Fruit fly (Drosophila melanogaster): ENCODE measurements around the gene Cp15.
A peak's percentile ranks its signal among the peaks of the same experiment; 100 is the strongest.

The Cp15 gene

DNA sequence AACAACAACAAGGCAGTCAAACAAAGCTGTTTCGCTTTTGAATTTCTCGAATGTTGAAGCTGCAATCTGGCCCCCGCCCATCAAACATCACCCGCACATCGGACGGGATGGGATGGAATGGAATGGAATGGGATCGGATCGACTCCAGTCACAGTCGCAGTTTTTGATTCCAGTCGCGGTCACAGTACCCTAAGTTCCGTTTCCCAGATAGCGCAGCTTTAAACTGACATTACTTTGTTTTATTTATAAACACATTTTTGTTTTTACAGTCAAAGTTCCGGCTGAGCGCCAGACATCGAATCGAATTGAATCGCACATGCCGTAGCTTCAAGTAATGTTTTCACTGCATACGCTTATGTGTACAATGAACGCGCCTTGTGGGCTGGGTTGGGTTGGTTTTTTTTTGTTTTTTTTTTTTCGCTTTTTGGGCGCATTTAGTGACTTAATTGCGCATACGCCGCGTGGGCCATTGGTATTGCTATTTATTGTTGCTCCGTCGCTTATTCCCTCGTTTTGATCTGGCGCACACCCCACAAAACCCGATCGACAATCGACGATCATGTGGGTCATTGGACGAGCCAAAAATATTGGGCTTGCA, 39.5 kb upstream of the Cp15 start (continued):
- TF ChIP-seq CG7839 (tag; optimal IDR thresholded peaks at IDR 0.05), result no peak
- no peak for TF ChIP-seq CG12391 (tag; optimal IDR thresholded peaks at IDR 0.05)
- no peak for TF ChIP-seq fd102C (GFP tag; optimal IDR thresholded peaks at IDR 0.05)
- TF ChIP-seq CG7786 (GFP tag; optimal IDR thresholded peaks at IDR 0.05), result no peak
- no peak for TF ChIP-seq Ada2b (GFP tag; IDR thresholded peaks at IDR 0.05)
- no peak for TF ChIP-seq BEAF-32 (GFP tag; optimal IDR thresholded peaks at IDR 0.05)
- peak; percentile 28 for TF ChIP-seq CG34376 (GFP tag; optimal IDR thresholded peaks at IDR 0.05)
- TF ChIP-seq danr (GFP tag; IDR thresholded peaks at IDR 0.05), result no peak
- no peak for TF ChIP-seq phol (tag; optimal IDR thresholded peaks at IDR 0.05)
- no peak for TF ChIP-seq HHEX (GFP tag; optimal IDR thresholded peaks at IDR 0.05)
- TF ChIP-seq CG11398 (GFP tag; optimal IDR thresholded peaks at IDR 0.05), result no peak
- peak; percentile 40; the same call in 1 of the 2 replicates for TF ChIP-seq vvl (GFP tag; IDR thresholded peaks at IDR 0.05)
- 0 out of 4 replicates have a peak, but pooled peaks have one; percentile 19 for TF ChIP-seq Dll (GFP tag; IDR thresholded peaks at IDR 0.05; ENCODE audit: partially characterized antibody)
- TF ChIP-seq chn (GFP tag; optimal IDR thresholded peaks at IDR 0.05), result no peak
- 0 out of 2 replicates have a peak, but pooled peaks have one; percentile 17 for TF ChIP-seq seq (GFP tag; IDR thresholded peaks at IDR 0.05)
- no peak for TF ChIP-seq ewg (GFP tag; optimal IDR thresholded peaks at IDR 0.05)
- no peak for TF ChIP-seq bbx (GFP tag; IDR thresholded peaks at IDR 0.05; ENCODE audit: partially characterized antibody)
- TF ChIP-seq wor (GFP tag; IDR thresholded peaks at IDR 0.05), result no peak
- TF ChIP-seq nerfin-2 (GFP tag; IDR thresholded peaks at IDR 0.05; ENCODE audit: partially characterized antibody), result no peak
- no peak for TF ChIP-seq CG2199 (GFP tag; IDR thresholded peaks at IDR 0.05)
- no peak for TF ChIP-seq HmgZ (tag; optimal IDR thresholded peaks at IDR 0.05)
- no peak for TF ChIP-seq exex (tag; optimal IDR thresholded peaks at IDR 0.05)
- no peak for TF ChIP-seq CG31388 (GFP tag; optimal IDR thresholded peaks at IDR 0.05)
- TF ChIP-seq CG9932 (GFP tag; IDR thresholded peaks at IDR 0.05), result 0 out of 2 replicates have a peak, but pooled peaks have one; percentile 7
- TF ChIP-seq CG3995 (GFP tag; optimal IDR thresholded peaks at IDR 0.05), result peak; percentile 90
- 0 out of 2 replicates have a peak, but pooled peaks have one; percentile 6 for TF ChIP-seq CG43689 (GFP tag; IDR thresholded peaks at IDR 0.05)
- TF ChIP-seq CG18599 (GFP tag; optimal IDR thresholded peaks at IDR 0.05), result peak; percentile 26
- peak; percentile 6 for TF ChIP-seq sug (tag; optimal IDR thresholded peaks at IDR 0.05)
- TF ChIP-seq Atf6 (GFP tag; IDR thresholded peaks at IDR 0.05), result peak; percentile 58
- TF ChIP-seq zen (tag; optimal IDR thresholded peaks at IDR 0.05), result no peak
- no peak for TF ChIP-seq C15 (GFP tag; IDR thresholded peaks at IDR 0.05)
- no peak for TF ChIP-seq CG11560 (tag; IDR thresholded peaks at IDR 0.05)
- no peak for TF ChIP-seq CG10209 (GFP tag; optimal IDR thresholded peaks at IDR 0.05)
- no peak for TF ChIP-seq twi (tag; optimal IDR thresholded peaks at IDR 0.05)
- TF ChIP-seq Hmx (GFP tag; optimal IDR thresholded peaks at IDR 0.05), result no peak
- TF ChIP-seq amos (GFP tag; IDR thresholded peaks at IDR 0.05; ENCODE audit: partially characterized antibody), result no peak
- peak; percentile 76; the same call in 1 of the 4 replicates for TF ChIP-seq chinmo (GFP tag; IDR thresholded peaks at IDR 0.05; ENCODE audit: partially characterized antibody)
- TF ChIP-seq yki (optimal IDR thresholded peaks at IDR 0.05), result no peak
- TF ChIP-seq slou (GFP tag; optimal IDR thresholded peaks at IDR 0.05), result no peak
- TF ChIP-seq aop (GFP tag; IDR thresholded peaks at IDR 0.05), result no peak
- no peak for TF ChIP-seq CG6254 (GFP tag; optimal IDR thresholded peaks at IDR 0.05)
- 0 out of 3 replicates have a peak, but pooled peaks have one; percentile 14 for TF ChIP-seq zfh1 (GFP tag; IDR thresholded peaks at IDR 0.05)
- no peak for TF ChIP-seq CG2889 (GFP tag; IDR thresholded peaks at IDR 0.05)
- TF ChIP-seq lov (optimal IDR thresholded peaks at IDR 0.05), result no peak
- no peak for TF ChIP-seq lov (GFP tag; IDR thresholded peaks at IDR 0.05)
- TF ChIP-seq CG9727 (GFP tag; optimal IDR thresholded peaks at IDR 0.05), result no peak
- TF ChIP-seq CG15696 (tag; optimal IDR thresholded peaks at IDR 0.05), result no peak
- TF ChIP-seq bab2 (GFP tag; optimal IDR thresholded peaks at IDR 0.05), result no peak
- TF ChIP-seq E2f1 (GFP tag; IDR thresholded peaks at IDR 0.05), result no peak
- TF ChIP-seq Fer3 (tag; optimal IDR thresholded peaks at IDR 0.05), result no peak

All from whole organism, embryonic.